Worm (Caenorhabditis elegans) whole organism, young adult: ENCODE data around the gene T22F7.4.
A peak's percentile ranks its signal among the peaks of the same experiment; 100 is the strongest.

Experiments used
- F37B4.10 ChIP-seq: fragments of 200-800 bp; sonication (Bioruptor generic); IDR thresholded peaks from 2 replicates; pipeline ENCODE4 v1.3.6; 2022; ENCODE audit warnings: missing genetic modification characterization, missing compliant biosample characterization
- F49E8.2 ChIP-seq: sonication (generic microtip); optimal IDR thresholded peaks from 3 replicates; lab custom pipeline; 2017; ENCODE audit warnings: missing genetic modification characterization, mild to moderate bottlenecking, missing compliant biosample characterization, antibody characterized with exemption, moderate library complexity; ENCODE audit not compliant: insufficient read depth
- F52B5.7 ChIP-seq: sonication (generic microtip); optimal IDR thresholded peaks from 2 replicates; lab custom pipeline; 2016; ENCODE audit warnings: mild to moderate bottlenecking, missing genetic modification characterization, missing compliant biosample characterization
- F55B11.4 ChIP-seq: sonication (generic microtip); optimal IDR thresholded peaks from 2 replicates; lab custom pipeline; 2016; ENCODE audit warnings: missing compliant biosample characterization, missing genetic modification characterization, borderline replicate concordance; ENCODE audit not compliant: insufficient read depth
- F57C9.4 ChIP-seq: sonication (generic microtip); optimal IDR thresholded peaks from 2 replicates; lab custom pipeline; 2017; ENCODE audit warnings: mild to moderate bottlenecking, missing genetic modification characterization, missing compliant biosample characterization
- Y79H2A.3 ChIP-seq: fragments of 200-800 bp; sonication (Bioruptor generic); conservative IDR thresholded peaks from 2 replicates; pipeline ENCODE4 v1.3.6; 2022; ENCODE audit warnings: missing genetic modification reagents, missing genetic modification characterization, missing compliant biosample characterization
- ZK185.1 ChIP-seq: sonication (generic microtip); optimal IDR thresholded peaks from 2 replicates; lab custom pipeline; 2016; ENCODE audit warnings: mild to moderate bottlenecking, missing genetic modification characterization, missing compliant biosample characterization; ENCODE audit not compliant: poor library complexity, severe bottlenecking
- akir-1 ChIP-seq: fragments of 200-800 bp; sonication (Bioruptor generic); optimal IDR thresholded peaks from 2 replicates; lab custom pipeline; 2018; ENCODE audit warnings: mild to moderate bottlenecking, missing genetic modification characterization, moderate library complexity, missing compliant biosample characterization
- aptf-3 ChIP-seq: fragments of 200-800 bp; sonication (Bioruptor generic); IDR thresholded peaks from 2 replicates; pipeline ENCODE4 v1.3.6; 2022; ENCODE audit warnings: missing genetic modification characterization, missing compliant biosample characterization
- atf-7 ChIP-seq: sonication (generic microtip); optimal IDR thresholded peaks from 2 replicates; lab custom pipeline; 2017; ENCODE audit warnings: mild to moderate bottlenecking, missing genetic modification characterization, missing compliant biosample characterization
- attf-5 ChIP-seq: fragments of 200-800 bp; sonication (Bioruptor generic); optimal IDR thresholded peaks from 2 replicates; lab custom pipeline; 2018; ENCODE audit warnings: mild to moderate bottlenecking, missing genetic modification characterization, missing compliant biosample characterization
- attf-6 ChIP-seq: fragments of 200-800 bp; sonication (Bioruptor generic); IDR thresholded peaks from 2 replicates; pipeline ENCODE4 v1.3.6; 2022; ENCODE audit warnings: missing genetic modification reagents, missing genetic modification characterization, missing compliant biosample characterization
- bed-1 ChIP-seq: fragments of 200-800 bp; sonication (Bioruptor generic); IDR thresholded peaks from 2 replicates; pipeline ENCODE4 v1.3.6; 2022; ENCODE audit warnings: missing genetic modification reagents, missing genetic modification characterization, missing compliant biosample characterization
- ceh-100 ChIP-seq: fragments of 200-800 bp; sonication (Bioruptor generic); IDR thresholded peaks from 2 replicates; pipeline ENCODE4 v1.3.6; 2022; ENCODE audit warnings: missing genetic modification reagents, missing genetic modification characterization, missing compliant biosample characterization
- ceh-58 ChIP-seq: fragments of 200-800 bp; sonication (Bioruptor generic); IDR thresholded peaks from 2 replicates; pipeline ENCODE4 v1.3.6; 2022; ENCODE audit warnings: missing genetic modification characterization, missing compliant biosample characterization
- dox-1 ChIP-seq: fragments of 200-800 bp; sonication (Bioruptor generic); IDR thresholded peaks from 2 replicates; pipeline ENCODE4 v1.3.6; 2022; ENCODE audit warnings: missing genetic modification reagents, missing genetic modification characterization, missing compliant biosample characterization
- dpl-1 ChIP-seq: fragments of 150-350 bp; optimal IDR thresholded peaks from 2 replicates; lab custom pipeline; 2014; ENCODE audit warnings: missing biosample characterization, missing genetic modification reagents, missing genetic modification characterization
- egl-18 ChIP-seq: fragments of 200-800 bp; sonication (Bioruptor generic); IDR thresholded peaks from 2 replicates; pipeline ENCODE4 v1.3.6; 2022; ENCODE audit warnings: missing genetic modification reagents, missing genetic modification characterization, missing compliant biosample characterization
- egl-44 ChIP-seq: fragments of 200-800 bp; sonication (Bioruptor generic); IDR thresholded peaks from 2 replicates; pipeline ENCODE4 v1.3.6; 2022; ENCODE audit warnings: missing genetic modification reagents, missing genetic modification characterization, missing compliant biosample characterization
- fkh-3 ChIP-seq: sonication (generic microtip); optimal IDR thresholded peaks from 2 replicates; lab custom pipeline; 2016; ENCODE audit warnings: mild to moderate bottlenecking, missing genetic modification characterization, missing compliant biosample characterization
- gei-17 ChIP-seq: fragments of 200-800 bp; sonication (Bioruptor generic); optimal IDR thresholded peaks from 2 replicates; lab custom pipeline; 2018; ENCODE audit warnings: mild to moderate bottlenecking, missing genetic modification characterization, missing compliant biosample characterization
- hsf-1 ChIP-seq: fragments of 200-800 bp; sonication (Bioruptor generic); IDR thresholded peaks from 2 replicates; pipeline ENCODE4 v1.3.6; 2022; ENCODE audit warnings: missing genetic modification reagents, missing genetic modification characterization, missing compliant biosample characterization
- let-526 ChIP-seq: fragments of 200-800 bp; sonication (Bioruptor generic); IDR thresholded peaks from 2 replicates; pipeline ENCODE4 v1.3.6; 2022; ENCODE audit warnings: missing genetic modification reagents, missing genetic modification characterization, missing compliant biosample characterization
- lir-1 ChIP-seq: fragments of 200-800 bp; sonication (Bioruptor generic); conservative IDR thresholded peaks from 2 replicates; pipeline ENCODE4 v1.3.6; 2022; ENCODE audit warnings: missing genetic modification reagents, missing genetic modification characterization, missing compliant biosample characterization
- lsl-1 ChIP-seq: fragments of 200-800 bp; sonication (Bioruptor generic); optimal IDR thresholded peaks from 2 replicates; lab custom pipeline; 2018; ENCODE audit warnings: mild to moderate bottlenecking, missing genetic modification characterization, moderate library complexity, missing compliant biosample characterization
- madf-3 ChIP-seq: fragments of 200-800 bp; sonication (Bioruptor generic); IDR thresholded peaks from 2 replicates; pipeline ENCODE4 v1.3.6; 2022; ENCODE audit warnings: missing genetic modification reagents, missing genetic modification characterization, missing compliant biosample characterization
- madf-6 ChIP-seq: fragments of 200-800 bp; sonication (Bioruptor generic); IDR thresholded peaks from 2 replicates; pipeline ENCODE4 v1.3.6; 2022; ENCODE audit warnings: missing genetic modification reagents, missing genetic modification characterization, missing compliant biosample characterization
- mcd-1 ChIP-seq: fragments of 200-800 bp; sonication (Bioruptor generic); IDR thresholded peaks from 2 replicates; pipeline ENCODE4 v1.3.6; 2022; ENCODE audit warnings: missing genetic modification reagents, missing genetic modification characterization, missing compliant biosample characterization
- nhr-120 ChIP-seq: fragments of 200-800 bp; sonication (Bioruptor generic); IDR thresholded peaks from 2 replicates; pipeline ENCODE4 v1.3.6; 2022; ENCODE audit warnings: missing genetic modification characterization, missing compliant biosample characterization
- nhr-80 ChIP-seq: sonication (generic microtip); optimal IDR thresholded peaks from 2 replicates; lab custom pipeline; 2016; ENCODE audit warnings: missing genetic modification characterization, missing compliant biosample characterization
- rpc-1 ChIP-seq, 2 experiments: fragments of 150-350 bp in 1 of 2; sonication (generic microtip) in 1 of 2; optimal IDR thresholded peaks; 2 replicates each; lab custom pipeline; 2014 to 2018; ENCODE audit warnings: missing biosample characterization in 1 of 2, missing genetic modification characterization in 1 of 2, missing genetic modification reagents in 1 of 2, missing genotype in 1 of 2
- somi-1 ChIP-seq: fragments of 200-800 bp; sonication (Bioruptor generic); optimal IDR thresholded peaks from 2 replicates; lab custom pipeline; 2018; ENCODE audit warnings: mild to moderate bottlenecking, missing genetic modification characterization, missing compliant biosample characterization
- tbx-9 ChIP-seq: sonication (generic microtip); optimal IDR thresholded peaks from 2 replicates; lab custom pipeline; 2016; ENCODE audit warnings: borderline replicate concordance, missing genetic modification characterization, inconsistent platforms, missing compliant biosample characterization
- unc-62 ChIP-seq: fragments of 150-350 bp; optimal IDR thresholded peaks from 2 replicates; lab custom pipeline; 2014; ENCODE audit warnings: missing biosample characterization, missing genetic modification reagents, missing genetic modification characterization
- zfh-2 ChIP-seq: fragments of 200-800 bp; sonication (Bioruptor generic); conservative IDR thresholded peaks from 2 replicates; pipeline ENCODE4 v1.3.6; 2022; ENCODE audit warnings: missing genetic modification reagents, missing genetic modification characterization, missing compliant biosample characterization
- zim-3 ChIP-seq: sonication (generic microtip); optimal IDR thresholded peaks from 2 replicates; lab custom pipeline; 2017; ENCODE audit warnings: mild to moderate bottlenecking, missing genetic modification characterization, moderate library complexity, missing compliant biosample characterization
- ztf-25 ChIP-seq: fragments of 200-800 bp; sonication (Bioruptor generic); IDR thresholded peaks from 2 replicates; pipeline ENCODE4 v1.3.6; 2022; ENCODE audit warnings: missing genetic modification reagents, missing genetic modification characterization, missing compliant biosample characterization

T22F7.4 gene

DNA sequence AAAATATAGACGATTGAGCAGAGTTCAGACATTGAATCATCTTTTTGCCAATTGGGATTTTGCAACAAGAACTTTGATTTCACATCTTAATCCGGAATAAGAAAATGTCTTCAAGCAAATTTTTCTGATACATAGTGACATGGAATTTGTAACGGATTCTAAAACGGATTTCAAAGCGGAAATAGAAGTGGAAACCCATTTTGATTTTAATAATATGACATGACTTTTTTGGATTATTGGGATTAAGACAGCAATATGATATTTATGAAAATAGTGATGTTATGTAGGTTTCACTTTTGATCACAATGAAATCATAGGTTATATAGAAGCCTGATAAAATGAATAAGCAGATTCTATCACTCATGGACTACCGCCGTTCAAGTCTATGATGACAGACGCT lies 5.4 kb upstream of the T22F7.4 start (continued):
- TF ChIP-seq lir-1 (no peak), F55B11.4 (no peak), F52B5.7 (tag; lab: Kevin White, UChicago) (no peak), tbx-9 (tag; lab: Kevin White, UChicago) (no peak), attf-5 (GFP tag; lab: Kevin White, UChicago) (no peak)

DNA sequence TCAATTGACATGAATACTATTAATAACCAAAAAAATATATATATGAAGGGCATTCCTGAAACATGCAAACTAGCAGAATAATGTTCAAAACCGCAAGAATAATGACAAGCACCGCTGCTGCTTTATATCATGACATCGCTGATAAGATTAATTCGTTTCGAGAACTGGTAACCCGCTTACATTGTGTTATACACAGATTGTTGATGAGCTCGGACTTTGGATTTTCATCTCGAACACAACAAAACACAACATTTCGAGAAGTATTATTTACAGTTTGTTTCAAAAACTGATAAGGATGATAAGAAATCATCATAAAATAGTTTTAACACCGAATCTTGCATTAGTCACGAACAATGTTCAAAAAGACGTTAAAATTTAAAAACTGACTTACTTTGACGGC lies 4.2 kb upstream of the T22F7.4 start:
- no peak for TF ChIP-seq akir-1 (GFP tag; lab: Kevin White, UChicago)
- TF ChIP-seq nhr-80 (tag; lab: Kevin White, UChicago): peak; percentile 30

- TF ChIP-seq atf-7 (no peak), zim-3 (tag; lab: Kevin White, UChicago) (no peak), F57C9.4 (no peak), somi-1 (GFP tag; lab: Kevin White, UChicago) (no peak)
Measured at ce11 chrIII:523944-524343, 2.8 kb downstream of the T22F7.4 start, which contains the start of gene T22F7.3. T22F7.3 (minus strand) TSS chrIII:524044.

DNA sequence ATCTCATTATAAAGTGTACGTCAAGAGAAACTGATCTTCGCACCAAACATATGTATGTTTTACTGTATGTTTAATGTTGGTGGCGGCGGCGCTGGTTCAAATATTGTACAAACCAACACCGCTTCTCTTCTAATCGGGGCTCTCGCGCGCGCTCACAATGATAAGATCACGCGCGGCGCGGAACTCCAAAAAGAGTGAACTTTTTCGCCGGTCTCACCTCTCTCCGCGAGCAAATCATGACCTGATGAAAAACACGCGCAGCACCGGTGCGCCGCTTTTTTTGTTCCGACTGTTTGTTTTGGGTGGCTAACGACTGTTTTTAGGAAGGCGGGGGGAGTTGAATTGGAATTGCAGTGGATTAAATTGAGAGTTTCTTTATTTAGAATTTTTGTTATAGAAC lies 13.4 kb downstream of the T22F7.4 start:
- TF ChIP-seq F49E8.2 (tag; lab: Kevin White, UChicago) (no peak), zfh-2 (GFP tag; lab: Robert Waterston, UW) (peak; percentile 66), egl-44 (GFP tag; lab: Robert Waterston, UW) (no peak), aptf-3 (GFP tag; lab: Robert Waterston, UW) (no peak), F55B11.4 (no peak), madf-3 (GFP tag; lab: Robert Waterston, UW) (no peak), bed-1 (GFP tag; lab: Robert Waterston, UW) (no peak), akir-1 (GFP tag; lab: Kevin White, UChicago) (no peak)

- TF ChIP-seq gei-17 (GFP tag; lab: Kevin White, UChicago) (no peak), F37B4.10 (GFP tag; lab: Robert Waterston, UW) (no peak), zfh-2 (GFP tag; lab: Robert Waterston, UW) (0 out of 2 replicates have a peak, but pooled peaks have one; percentile 24), dpl-1 (GFP tag; lab: Kevin White, UChicago) (no peak), mcd-1 (no peak), ceh-100 (GFP tag; lab: Robert Waterston, UW) (no peak), ceh-58 (GFP tag; lab: Robert Waterston, UW) (0 out of 2 replicates have a peak, but pooled peaks have one; percentile 40), unc-62 (GFP tag; lab: Kevin White, UChicago) (no peak)
Measured at ce11 chrIII:512117-512516, 14.6 kb downstream of the T22F7.4 start, which contains the start of gene F30H5.3. F30H5.3 (minus strand) TSS chrIII:512217.

DNA sequence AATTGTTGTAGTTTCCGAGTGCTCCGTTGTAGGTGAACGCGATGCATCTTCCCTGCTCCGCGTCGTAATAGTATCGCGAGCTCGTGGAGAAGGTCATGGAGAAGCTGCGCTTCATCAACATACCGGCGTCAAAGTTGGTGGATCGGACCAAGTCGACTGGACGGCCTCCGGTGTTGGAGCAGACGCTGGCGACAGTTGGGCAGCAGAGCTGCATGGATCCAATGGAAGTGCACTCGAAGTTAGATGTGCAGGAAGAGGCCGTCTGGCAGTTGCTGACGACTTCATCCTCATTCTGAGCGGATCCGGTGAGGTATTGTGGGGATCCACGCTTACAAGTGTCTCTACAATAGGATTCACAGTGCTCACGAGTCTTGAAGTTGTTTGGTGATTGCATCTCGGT lies 17.7 kb downstream of the T22F7.4 start:
- no peak for TF ChIP-seq lsl-1
- peak; percentile 62 for TF ChIP-seq zfh-2 (GFP tag; lab: Robert Waterston, UW)
- TF ChIP-seq madf-3 (GFP tag; lab: Robert Waterston, UW): 0 out of 2 replicates have a peak, but pooled peaks have one; percentile 36

- peak; percentile 98 for TF ChIP-seq rpc-1 (optimal IDR thresholded peaks at IDR 0.05; lab: Kevin White, UChicago)
- TF ChIP-seq rpc-1 (tag; optimal IDR thresholded peaks at IDR 0.05; lab: Kevin White, UChicago): peak; percentile 96
- peak; percentile 85 for TF ChIP-seq fkh-3
- peak; percentile 89 for TF ChIP-seq egl-44 (GFP tag; lab: Robert Waterston, UW)
- peak; percentile 96 for TF ChIP-seq F52B5.7 (tag; lab: Kevin White, UChicago)
- TF ChIP-seq attf-6 (GFP tag; lab: Robert Waterston, UW): peak; percentile 68; the same call in 1 of the 2 replicates
- peak; percentile 67 for TF ChIP-seq madf-6 (GFP tag; lab: Robert Waterston, UW)
- TF ChIP-seq ZK185.1 (tag; lab: Kevin White, UChicago): no peak
- TF ChIP-seq Y79H2A.3: peak; percentile 76; the same call in 1 of the 2 replicates
- TF ChIP-seq egl-18 (GFP tag; lab: Robert Waterston, UW): no peak
- TF ChIP-seq dox-1 (GFP tag; lab: Robert Waterston, UW): peak; percentile 92; the same call in 1 of the 2 replicates
- TF ChIP-seq gei-17 (GFP tag; lab: Kevin White, UChicago): peak; percentile 43
- 0 out of 2 replicates have a peak, but pooled peaks have one; percentile 45 for TF ChIP-seq hsf-1
- peak; percentile 95 for TF ChIP-seq ztf-25 (GFP tag; lab: Robert Waterston, UW)
- 0 out of 2 replicates have a peak, but pooled peaks have one; percentile 78 for TF ChIP-seq nhr-120 (GFP tag; lab: Robert Waterston, UW)
- peak; percentile 70; the same call in 1 of the 2 replicates for TF ChIP-seq zfh-2 (GFP tag; lab: Robert Waterston, UW)
- no peak; the same call in 1 of the 2 replicates for TF ChIP-seq let-526
Measured at ce11 chrIII:502583-502982, 24.1 kb downstream of the T22F7.4 start.
